Worm (Caenorhabditis elegans) whole organism, young adult: ENCODE results near the gene vps-16.

Source experiments
- B0035.1 ChIP-seq: sonication (generic microtip); optimal IDR thresholded peaks from 2 replicates; lab custom pipeline; 2016; ENCODE audit warnings: missing genetic modification characterization, mild to moderate bottlenecking, missing compliant biosample characterization, missing genotype, missing genetic modification reagents
- F10E7.11 ChIP-seq: sonication (generic microtip); optimal IDR thresholded peaks from 2 replicates; lab custom pipeline; 2017; ENCODE audit warnings: mild to moderate bottlenecking, missing genetic modification characterization, moderate library complexity, missing compliant biosample characterization
- F23B12.7 ChIP-seq: sonication (generic microtip); optimal IDR thresholded peaks from 2 replicates; lab custom pipeline; 2017; ENCODE audit warnings: missing genetic modification characterization, mild to moderate bottlenecking, missing compliant biosample characterization, antibody characterized with exemption, moderate library complexity; ENCODE audit not compliant: insufficient read depth
- F33H1.4 ChIP-seq: fragments of 200-800 bp; sonication (Bioruptor generic); IDR thresholded peaks from 2 replicates; pipeline ENCODE4 v1.3.6; 2022; ENCODE audit warnings: missing genetic modification reagents, missing genetic modification characterization, missing compliant biosample characterization
- F49E8.2 ChIP-seq: sonication (generic microtip); optimal IDR thresholded peaks from 3 replicates; lab custom pipeline; 2017; ENCODE audit warnings: missing genetic modification characterization, mild to moderate bottlenecking, missing compliant biosample characterization, antibody characterized with exemption, moderate library complexity; ENCODE audit not compliant: insufficient read depth
- F55B11.4 ChIP-seq: sonication (generic microtip); optimal IDR thresholded peaks from 2 replicates; lab custom pipeline; 2016; ENCODE audit warnings: missing compliant biosample characterization, missing genetic modification characterization, borderline replicate concordance; ENCODE audit not compliant: insufficient read depth
- T26A5.8 ChIP-seq: sonication (generic microtip); optimal IDR thresholded peaks from 2 replicates; lab custom pipeline; 2016; ENCODE audit warnings: missing genetic modification characterization, missing compliant biosample characterization
- Y53F4B.3 ChIP-seq: fragments of 200-800 bp; sonication (Bioruptor generic); IDR thresholded peaks from 2 replicates; pipeline ENCODE4 v1.3.6; 2022; ENCODE audit warnings: missing genetic modification reagents, missing genetic modification characterization, missing compliant biosample characterization
- Y56A3A.18 ChIP-seq: fragments of 200-800 bp; sonication (Bioruptor generic); IDR thresholded peaks from 2 replicates; pipeline ENCODE4 v1.3.6; 2022; ENCODE audit warnings: missing genetic modification reagents, missing genetic modification characterization, missing compliant biosample characterization
- ZK185.1 ChIP-seq: sonication (generic microtip); optimal IDR thresholded peaks from 2 replicates; lab custom pipeline; 2016; ENCODE audit warnings: mild to moderate bottlenecking, missing genetic modification characterization, missing compliant biosample characterization; ENCODE audit not compliant: poor library complexity, severe bottlenecking
- aptf-2 ChIP-seq: fragments of 200-800 bp; sonication (Bioruptor generic); conservative IDR thresholded peaks from 2 replicates; pipeline ENCODE4 v1.3.6; 2022; ENCODE audit warnings: missing genetic modification reagents, missing genetic modification characterization, missing compliant biosample characterization
- aptf-3 ChIP-seq: fragments of 200-800 bp; sonication (Bioruptor generic); IDR thresholded peaks from 2 replicates; pipeline ENCODE4 v1.3.6; 2022; ENCODE audit warnings: missing genetic modification characterization, missing compliant biosample characterization
- atf-7 ChIP-seq: sonication (generic microtip); optimal IDR thresholded peaks from 2 replicates; lab custom pipeline; 2017; ENCODE audit warnings: mild to moderate bottlenecking, missing genetic modification characterization, missing compliant biosample characterization
- attf-6 ChIP-seq: fragments of 200-800 bp; sonication (Bioruptor generic); IDR thresholded peaks from 2 replicates; pipeline ENCODE4 v1.3.6; 2022; ENCODE audit warnings: missing genetic modification reagents, missing genetic modification characterization, missing compliant biosample characterization
- bed-2 ChIP-seq: fragments of 200-800 bp; sonication (Bioruptor generic); IDR thresholded peaks from 2 replicates; pipeline ENCODE4 v1.3.6; 2022; ENCODE audit warnings: missing genetic modification reagents, missing genetic modification characterization, missing compliant biosample characterization
- cebp-2 ChIP-seq: fragments of 200-800 bp; sonication (Bioruptor generic); IDR thresholded peaks from 2 replicates; pipeline ENCODE4 v1.3.6; 2022; ENCODE audit warnings: missing genetic modification characterization, missing compliant biosample characterization
- ceh-27 ChIP-seq: fragments of 200-800 bp; sonication (Bioruptor generic); optimal IDR thresholded peaks from 2 replicates; lab custom pipeline; 2018; ENCODE audit warnings: mild to moderate bottlenecking, missing genetic modification characterization, moderate library complexity, missing compliant biosample characterization
- ceh-58 ChIP-seq: fragments of 200-800 bp; sonication (Bioruptor generic); IDR thresholded peaks from 2 replicates; pipeline ENCODE4 v1.3.6; 2022; ENCODE audit warnings: missing genetic modification characterization, missing compliant biosample characterization
- ceh-79 ChIP-seq: sonication (generic microtip); optimal IDR thresholded peaks from 2 replicates; lab custom pipeline; 2017; ENCODE audit warnings: mild to moderate bottlenecking, missing genetic modification characterization, missing compliant biosample characterization
- ceh-91 ChIP-seq: fragments of 200-800 bp; sonication (Bioruptor generic); IDR thresholded peaks from 2 replicates; pipeline ENCODE4 v1.3.6; 2022; ENCODE audit warnings: missing genetic modification reagents, missing genetic modification characterization, missing compliant biosample characterization
- dox-1 ChIP-seq: fragments of 200-800 bp; sonication (Bioruptor generic); IDR thresholded peaks from 2 replicates; pipeline ENCODE4 v1.3.6; 2022; ENCODE audit warnings: missing genetic modification reagents, missing genetic modification characterization, missing compliant biosample characterization
- efl-1 ChIP-seq: fragments of 150-350 bp; optimal IDR thresholded peaks from 2 replicates; lab custom pipeline; 2014; ENCODE audit warnings: missing biosample characterization, missing genetic modification reagents, missing genetic modification characterization
- egl-18 ChIP-seq: fragments of 200-800 bp; sonication (Bioruptor generic); IDR thresholded peaks from 2 replicates; pipeline ENCODE4 v1.3.6; 2022; ENCODE audit warnings: missing genetic modification reagents, missing genetic modification characterization, missing compliant biosample characterization
- egrh-3 ChIP-seq: fragments of 200-800 bp; sonication (Bioruptor generic); IDR thresholded peaks from 2 replicates; pipeline ENCODE4 v1.3.6; 2022; ENCODE audit warnings: missing genetic modification reagents, missing genetic modification characterization, missing compliant biosample characterization
- ets-4 ChIP-seq: fragments of 200-800 bp; sonication (Bioruptor generic); optimal IDR thresholded peaks from 2 replicates; lab custom pipeline; 2018; ENCODE audit warnings: mild to moderate bottlenecking, missing genetic modification characterization, missing compliant biosample characterization
- him-1 ChIP-seq: sonication (generic microtip); optimal IDR thresholded peaks from 2 replicates; lab custom pipeline; 2016; ENCODE audit warnings: missing genotype, missing genetic modification reagents, missing genetic modification characterization, missing compliant biosample characterization
- hmg-1.2 ChIP-seq: fragments of 200-800 bp; sonication (Bioruptor generic); IDR thresholded peaks from 2 replicates; pipeline ENCODE4 v1.3.6; 2022; ENCODE audit warnings: missing genetic modification reagents, missing genetic modification characterization, missing compliant biosample characterization
- hsf-1 ChIP-seq: fragments of 200-800 bp; sonication (Bioruptor generic); IDR thresholded peaks from 2 replicates; pipeline ENCODE4 v1.3.6; 2022; ENCODE audit warnings: missing genetic modification reagents, missing genetic modification characterization, missing compliant biosample characterization
- lag-1 ChIP-seq: fragments of 200-800 bp; sonication (Bioruptor generic); IDR thresholded peaks from 2 replicates; pipeline ENCODE4 v1.3.6; 2022; ENCODE audit warnings: missing genetic modification reagents, missing genetic modification characterization, missing compliant biosample characterization
- lin-40 ChIP-seq: sonication (generic microtip); optimal IDR thresholded peaks from 2 replicates; lab custom pipeline; 2016; ENCODE audit warnings: missing genetic modification characterization, mild to moderate bottlenecking, missing compliant biosample characterization, missing genotype, missing genetic modification reagents
- lsl-1 ChIP-seq: fragments of 200-800 bp; sonication (Bioruptor generic); optimal IDR thresholded peaks from 2 replicates; lab custom pipeline; 2018; ENCODE audit warnings: mild to moderate bottlenecking, missing genetic modification characterization, moderate library complexity, missing compliant biosample characterization
- madf-10 ChIP-seq: sonication (generic microtip); optimal IDR thresholded peaks from 2 replicates; lab custom pipeline; 2016; ENCODE audit warnings: mild to moderate bottlenecking, missing genetic modification characterization, missing compliant biosample characterization
- madf-3 ChIP-seq: fragments of 200-800 bp; sonication (Bioruptor generic); IDR thresholded peaks from 2 replicates; pipeline ENCODE4 v1.3.6; 2022; ENCODE audit warnings: missing genetic modification reagents, missing genetic modification characterization, missing compliant biosample characterization
- madf-8 ChIP-seq: fragments of 200-800 bp; sonication (Bioruptor generic); conservative IDR thresholded peaks from 2 replicates; pipeline ENCODE4 v1.3.6; 2022; ENCODE audit warnings: missing genetic modification reagents, missing genetic modification characterization, missing compliant biosample characterization
- mxl-1 ChIP-seq: sonication (generic microtip); optimal IDR thresholded peaks from 2 replicates; lab custom pipeline; 2016; ENCODE audit warnings: missing genetic modification characterization, missing compliant biosample characterization
- nhr-179 ChIP-seq: sonication (generic microtip); optimal IDR thresholded peaks from 2 replicates; lab custom pipeline; 2016; ENCODE audit warnings: mild to moderate bottlenecking, missing genetic modification characterization, missing compliant biosample characterization
- nhr-27 ChIP-seq: fragments of 200-800 bp; sonication (Bioruptor generic); optimal IDR thresholded peaks from 2 replicates; lab custom pipeline; 2018; ENCODE audit warnings: mild to moderate bottlenecking, missing genetic modification characterization, moderate library complexity, missing compliant biosample characterization
- pha-4 ChIP-seq: fragments of 150-350 bp; sonication (generic microtip); optimal IDR thresholded peaks from 2 replicates; lab custom pipeline; 2014; ENCODE audit warnings: missing biosample characterization, missing genetic modification reagents, missing genetic modification characterization
- rec-8 ChIP-seq, 2 experiments: sonication (generic microtip); optimal IDR thresholded peaks; 2 replicates each; lab custom pipeline; 2016; ENCODE audit warnings: mild to moderate bottlenecking in 2 of 2, missing genetic modification characterization in 2 of 2, missing genetic modification reagents in 2 of 2, missing genotype in 2 of 2, missing biosample characterization in 1 of 2, missing compliant biosample characterization in 1 of 2, moderate library complexity in 1 of 2
- snpc-4 ChIP-seq, 5 experiments: fragments of 150-350 bp in 1 of 5; sonication (generic microtip) in 4 of 5; optimal IDR thresholded peaks; 2 replicates each; lab custom pipeline; 2014 to 2018; ENCODE audit warnings: missing genetic modification characterization in 5 of 5, missing biosample characterization in 3 of 5, antibody characterized with exemption in 2 of 5, mild to moderate bottlenecking in 2 of 5, missing compliant biosample characterization in 2 of 5, missing genotype in 2 of 5, moderate library complexity in 2 of 5, missing genetic modification reagents in 1 of 5
- somi-1 ChIP-seq: fragments of 200-800 bp; sonication (Bioruptor generic); optimal IDR thresholded peaks from 2 replicates; lab custom pipeline; 2018; ENCODE audit warnings: mild to moderate bottlenecking, missing genetic modification characterization, missing compliant biosample characterization
- unc-130 ChIP-seq: sonication (generic microtip); optimal IDR thresholded peaks from 2 replicates; lab custom pipeline; 2016; ENCODE audit warnings: missing genetic modification reagents, missing genetic modification characterization, missing compliant biosample characterization
- xnd-1 ChIP-seq: sonication (generic microtip); optimal IDR thresholded peaks from 2 replicates; lab custom pipeline; 2016; ENCODE audit warnings: missing genotype, missing genetic modification reagents, missing genetic modification characterization, missing compliant biosample characterization
- zim-3 ChIP-seq: sonication (generic microtip); optimal IDR thresholded peaks from 2 replicates; lab custom pipeline; 2017; ENCODE audit warnings: mild to moderate bottlenecking, missing genetic modification characterization, moderate library complexity, missing compliant biosample characterization
- ztf-18 ChIP-seq: sonication (generic microtip); optimal IDR thresholded peaks from 2 replicates; lab custom pipeline; 2016; ENCODE audit warnings: missing genotype, mild to moderate bottlenecking, missing genetic modification characterization, missing compliant biosample characterization
- ztf-28 ChIP-seq: fragments of 200-800 bp; sonication (Bioruptor generic); IDR thresholded peaks from 2 replicates; pipeline ENCODE4 v1.3.6; 2022; ENCODE audit warnings: missing genetic modification reagents, missing genetic modification characterization, missing compliant biosample characterization

The vps-16 gene

DNA sequence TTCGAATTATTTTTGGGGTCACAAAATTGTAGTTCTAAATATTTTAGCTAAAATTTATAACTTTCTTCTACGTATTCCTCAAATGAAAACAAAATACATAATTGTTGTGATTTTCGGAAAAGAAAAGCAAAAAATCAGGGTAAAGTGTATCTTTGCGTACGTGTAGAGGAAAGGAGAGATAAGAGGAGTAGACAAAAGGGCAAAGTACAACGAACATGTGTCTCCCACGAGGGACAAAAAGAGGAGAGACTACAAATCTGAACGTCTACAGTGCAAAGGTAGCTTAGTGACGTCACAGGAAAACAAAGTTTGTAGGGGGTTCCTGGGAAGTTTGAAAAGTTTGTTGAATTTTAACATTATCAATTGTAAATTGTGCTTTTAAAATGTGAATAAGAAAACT, 14.5 kb downstream of the vps-16 start (continued):
- TF ChIP-seq hmg-1.2 (GFP tag; lab: Robert Waterston, UW) = 0 out of 2 replicates have a peak, but pooled peaks have one; percentile 17
- no peak for TF ChIP-seq aptf-3 (GFP tag; lab: Robert Waterston, UW)
- TF ChIP-seq madf-10 (tag; lab: Kevin White, UChicago) = no peak
- TF ChIP-seq ztf-18 (tag; lab: Kevin White, UChicago) = no peak
- TF ChIP-seq F10E7.11 = no peak
- TF ChIP-seq nhr-27 (tag; lab: Kevin White, UChicago) = no peak
- TF ChIP-seq lin-40 = peak; percentile 36
- no peak for TF ChIP-seq cebp-2
- no peak for TF ChIP-seq ceh-58
- no peak for TF ChIP-seq F33H1.4 (GFP tag; lab: Robert Waterston, UW)
- TF ChIP-seq egl-18 = no peak
- TF ChIP-seq attf-6 (GFP tag; lab: Robert Waterston, UW) = no peak
- peak; percentile 7 for TF ChIP-seq mxl-1 (tag; lab: Kevin White, UChicago)
- no peak for TF ChIP-seq Y53F4B.3 (GFP tag; lab: Robert Waterston, UW)
- TF ChIP-seq lag-1 (GFP tag; lab: Robert Waterston, UW) = no peak
- no peak for TF ChIP-seq nhr-179 (tag; lab: Kevin White, UChicago)
- no peak for TF ChIP-seq ceh-91 (GFP tag; lab: Robert Waterston, UW)
- TF ChIP-seq efl-1 (GFP tag; lab: Kevin White, UChicago) = no peak
- no peak; the same call in 1 of the 2 replicates for TF ChIP-seq aptf-2
- peak; percentile 64 for TF ChIP-seq atf-7
- 0 out of 2 replicates have a peak, but pooled peaks have one; percentile 44 for TF ChIP-seq dox-1
- no peak for TF ChIP-seq egrh-3 (GFP tag; lab: Robert Waterston, UW)
- TF ChIP-seq bed-2 (GFP tag; lab: Robert Waterston, UW) = no peak
- TF ChIP-seq hsf-1 (GFP tag; lab: Robert Waterston, UW) = no peak
- TF ChIP-seq Y56A3A.18 (GFP tag; lab: Robert Waterston, UW) = no peak
- TF ChIP-seq rec-8 (tag; optimal IDR thresholded peaks at IDR 0.05; lab: Kevin White, UChicago) = no peak
- peak; percentile 7 for TF ChIP-seq somi-1 (GFP tag; lab: Kevin White, UChicago)
- no peak for TF ChIP-seq B0035.1 (tag; lab: Kevin White, UChicago)
- no peak for TF ChIP-seq ceh-27
- TF ChIP-seq ceh-79 (tag; lab: Kevin White, UChicago) = no peak
- no peak for TF ChIP-seq unc-130 (GFP tag; lab: Kevin White, UChicago)
- TF ChIP-seq snpc-4 (GFP tag; optimal IDR thresholded peaks at IDR 0.05; lab: Kevin White, UChicago) = no peak
- TF ChIP-seq snpc-4 (tag; optimal IDR thresholded peaks at IDR 0.05; lab: Kevin White, UChicago) = no peak
- TF ChIP-seq ZK185.1 (tag; lab: Kevin White, UChicago) = no peak
- no peak for TF ChIP-seq him-1 (tag; lab: Kevin White, UChicago)
- TF ChIP-seq ztf-28 = no peak
- no peak for TF ChIP-seq xnd-1 (tag; lab: Kevin White, UChicago)
- no peak for TF ChIP-seq ets-4 (GFP tag; lab: Kevin White, UChicago)
- no peak for TF ChIP-seq zim-3
- no peak for TF ChIP-seq F23B12.7 (tag; lab: Kevin White, UChicago)
- no peak for TF ChIP-seq F49E8.2 (tag; lab: Kevin White, UChicago)
- no peak for TF ChIP-seq pha-4
- TF ChIP-seq F55B11.4 (tag; lab: Kevin White, UChicago) = no peak
- TF ChIP-seq madf-8 (GFP tag; lab: Robert Waterston, UW) = no peak
- no peak for TF ChIP-seq lsl-1 (GFP tag; lab: Kevin White, UChicago)
- no peak for TF ChIP-seq madf-3 (GFP tag; lab: Robert Waterston, UW)
- TF ChIP-seq T26A5.8 = no peak
